Worm (Caenorhabditis elegans): Measurements from ENCODE around the gene pef-1.

DNA sequence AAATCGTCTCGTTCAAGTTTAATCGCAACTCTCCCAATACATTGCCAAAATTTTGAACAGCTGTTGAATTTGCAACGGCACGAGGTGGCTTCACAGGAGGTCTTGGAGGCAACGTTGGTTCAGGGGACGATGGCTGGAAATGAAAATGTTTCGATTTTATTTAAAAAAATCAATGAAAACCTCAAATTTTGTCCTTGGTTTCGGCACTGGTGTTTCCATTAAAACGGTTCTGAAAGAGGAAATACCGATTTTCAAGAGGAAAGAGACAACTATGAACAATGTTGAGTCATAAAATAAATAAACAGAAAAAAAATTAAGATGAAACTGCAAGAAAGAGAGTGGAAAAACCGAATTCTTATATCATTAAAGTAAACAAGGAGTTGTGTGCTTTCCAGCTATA, 18.8 kb downstream of the pef-1 start, which contains the start of gene F23H11.4:
- no peak for TF ChIP-seq unc-30 (tag; optimal IDR thresholded peaks at IDR 0.05)
- TF ChIP-seq lir-3 (tag; optimal IDR thresholded peaks at IDR 0.05; ENCODE audit: poor library complexity) = no peak
- TF ChIP-seq lin-15B (tag; optimal IDR thresholded peaks at IDR 0.05) = no peak
- TF ChIP-seq nhr-19 (GFP tag; conservative IDR thresholded peaks at IDR 0.05) = no peak
- TF ChIP-seq egl-13 (tag; optimal IDR thresholded peaks at IDR 0.05) = no peak
- TF ChIP-seq blmp-1 (tag; optimal IDR thresholded peaks at IDR 0.05) = no peak
- no peak for TF ChIP-seq elt-2 (tag; optimal IDR thresholded peaks at IDR 0.05)
- TF ChIP-seq egl-27 (tag; optimal IDR thresholded peaks at IDR 0.05) = no peak
- TF ChIP-seq nhr-237 (tag; optimal IDR thresholded peaks at IDR 0.05) = no peak
- no peak for TF ChIP-seq fkh-10 (GFP tag; optimal IDR thresholded peaks at IDR 0.05)
